Fruit fly (Drosophila melanogaster) whole organism, wandering third instar larva: Measurements from ENCODE around the gene Rtca.

Experiments used
- Abd-B ChIP-seq: fragments of >200 bp; optimal IDR thresholded peaks from 2 replicates; lab custom pipeline; 2017; ENCODE audit warnings: missing biosample characterization, missing genetic modification characterization
- CG32264 ChIP-seq: fragments of 200-800 bp; sonication (Bioruptor generic); optimal IDR thresholded peaks from 2 replicates; lab custom pipeline; 2016; ENCODE audit warnings: missing biosample characterization, missing genetic modification characterization
- CG9705 ChIP-seq: fragments of 200-800 bp; sonication (Bioruptor generic); optimal IDR thresholded peaks from 2 replicates; lab custom pipeline; 2018; ENCODE audit warnings: missing biosample characterization, mild to moderate bottlenecking, missing genetic modification characterization
- CrebA ChIP-seq: fragments of 200-800 bp; sonication (Bioruptor generic); optimal IDR thresholded peaks from 2 replicates; lab custom pipeline; 2016; ENCODE audit warnings: missing biosample characterization, mild to moderate bottlenecking, missing genetic modification characterization, borderline replicate concordance
- Dfd ChIP-seq: fragments of >200 bp; optimal IDR thresholded peaks from 2 replicates; lab custom pipeline; 2017; ENCODE audit warnings: missing biosample characterization, missing genetic modification characterization
- Dif ChIP-seq: fragments of 200-275, 200-300 bp; sonication (Bioruptor generic); optimal IDR thresholded peaks from 2 replicates; lab custom pipeline; 2018; ENCODE audit warnings: missing biosample characterization, missing genetic modification characterization; ENCODE audit not compliant: partially characterized antibody
- GATAd ChIP-seq: sonication (Bioruptor generic); optimal IDR thresholded peaks from 2 replicates; lab custom pipeline; 2016; ENCODE audit warnings: missing biosample characterization, missing genetic modification characterization
- HLH106 ChIP-seq: fragments of 200-800 bp; optimal IDR thresholded peaks from 3 replicates; lab custom pipeline; 2019; ENCODE audit warnings: missing biosample characterization, mild to moderate bottlenecking, missing genetic modification characterization, moderate library complexity
- Hnf4 ChIP-seq: fragments of 200-800 bp; sonication (Bioruptor generic); optimal IDR thresholded peaks from 2 replicates; lab custom pipeline; 2016; ENCODE audit warnings: missing biosample characterization, mild to moderate bottlenecking, missing genetic modification characterization
- Hr78 ChIP-seq: fragments of >200 bp; optimal IDR thresholded peaks from 2 replicates; lab custom pipeline; 2017; ENCODE audit warnings: missing biosample characterization, missing genetic modification characterization
- Hr83 ChIP-seq: fragments of 200-300 bp; sonication (Bioruptor generic); optimal IDR thresholded peaks from 2 replicates; lab custom pipeline; 2016; ENCODE audit warnings: missing biosample characterization, mild to moderate bottlenecking, missing genetic modification characterization, moderate library complexity; ENCODE audit not compliant: poor library complexity, severe bottlenecking
- Mio ChIP-seq: sonication (Bioruptor generic); optimal IDR thresholded peaks from 2 replicates; lab custom pipeline; 2016; ENCODE audit warnings: missing biosample characterization, missing genetic modification characterization
- Myc ChIP-seq: fragments of >200 bp; optimal IDR thresholded peaks from 2 replicates; lab custom pipeline; 2017
- N ChIP-seq: fragments of >200 bp; optimal IDR thresholded peaks from 2 replicates; lab custom pipeline; 2018; ENCODE audit warnings: missing biosample characterization, missing external identifiers, missing genetic modification characterization
- OdsH ChIP-seq: fragments of 200-800 bp; sonication (Bioruptor generic); optimal IDR thresholded peaks from 2 replicates; lab custom pipeline; 2016; ENCODE audit warnings: missing biosample characterization, mild to moderate bottlenecking, missing genetic modification characterization
- Rel ChIP-seq, 2 experiments: fragments of 200-800 bp; sonication (Bioruptor generic) in 1 of 2; optimal IDR thresholded peaks; 2 replicates in 1 of 2; 3 replicates in 1 of 2; lab custom pipeline; 2016 to 2019; ENCODE audit warnings: mild to moderate bottlenecking in 2 of 2, missing biosample characterization in 2 of 2, missing genetic modification characterization in 2 of 2, moderate library complexity in 1 of 2
- Sp1 ChIP-seq: fragments of 200-800 bp; sonication (Bioruptor generic); optimal IDR thresholded peaks from 3 replicates; lab custom pipeline; 2019; ENCODE audit warnings: missing biosample characterization, mild to moderate bottlenecking, missing genetic modification characterization, moderate library complexity
- Vsx2 ChIP-seq: fragments of 200-300, 225-300 bp; sonication (Bioruptor generic); optimal IDR thresholded peaks from 2 replicates; lab custom pipeline; 2018; ENCODE audit warnings: missing biosample characterization, missing genetic modification characterization; ENCODE audit not compliant: partially characterized antibody
- br ChIP-seq: fragments of 200-800 bp; sonication (Bioruptor generic); optimal IDR thresholded peaks from 2 replicates; lab custom pipeline; 2016; ENCODE audit warnings: missing biosample characterization, missing genetic modification characterization
- brk ChIP-seq: fragments of 200-800 bp; sonication (Bioruptor generic); optimal IDR thresholded peaks from 2 replicates; lab custom pipeline; 2016; ENCODE audit warnings: missing biosample characterization, mild to moderate bottlenecking, missing genetic modification characterization
- dl ChIP-seq, 2 experiments: fragments of 175-275, 200-275 bp in 1 of 2; fragments of 200-275 bp in 1 of 2; sonication (Bioruptor generic); optimal IDR thresholded peaks; lab custom pipeline; 2018; ENCODE audit warnings: mild to moderate bottlenecking in 2 of 2, missing biosample characterization in 2 of 2, missing genetic modification characterization in 2 of 2, moderate library complexity in 2 of 2; ENCODE audit not compliant: partially characterized antibody in 2 of 2, insufficient read depth in 1 of 2
- dmrt93B ChIP-seq: fragments of 200-800 bp; sonication (Bioruptor generic); optimal IDR thresholded peaks from 2 replicates; lab custom pipeline; 2018; ENCODE audit warnings: missing biosample characterization, mild to moderate bottlenecking, missing genetic modification characterization
- dsf ChIP-seq: sonication (Bioruptor generic); optimal IDR thresholded peaks from 2 replicates; lab custom pipeline; 2016; ENCODE audit warnings: missing biosample characterization, missing genetic modification characterization, borderline replicate concordance
- ey ChIP-seq: fragments of 200-800 bp; sonication (Bioruptor generic); optimal IDR thresholded peaks from 2 replicates; lab custom pipeline; 2016; ENCODE audit warnings: missing biosample characterization, missing genetic modification characterization
- foxo ChIP-seq, 2 experiments: fragments of 200-800 bp; sonication (Bioruptor generic); optimal IDR thresholded peaks; 2 replicates in 1 of 2; 3 replicates in 1 of 2; lab custom pipeline; 2016 to 2017; ENCODE audit warnings: missing biosample characterization in 2 of 2, missing genetic modification characterization in 2 of 2
- fru ChIP-seq: fragments of 200-800 bp; sonication (Bioruptor generic); optimal IDR thresholded peaks from 3 replicates; lab custom pipeline; 2016; ENCODE audit warnings: missing biosample characterization, mild to moderate bottlenecking, missing genetic modification characterization
- h ChIP-seq: fragments of 200-800 bp; sonication (Bioruptor generic); optimal IDR thresholded peaks from 3 replicates; lab custom pipeline; 2016; ENCODE audit warnings: missing biosample characterization, mild to moderate bottlenecking, missing genetic modification characterization
- jim ChIP-seq: fragments of 175-275, 200-325 bp; sonication (Bioruptor generic); optimal IDR thresholded peaks from 2 replicates; lab custom pipeline; 2016; ENCODE audit warnings: missing biosample characterization, mild to moderate bottlenecking, missing genetic modification characterization
- lola ChIP-seq: fragments of >200 bp; optimal IDR thresholded peaks from 2 replicates; lab custom pipeline; 2017; ENCODE audit warnings: missing biosample characterization, missing genetic modification characterization
- psq ChIP-seq: fragments of 200-800 bp; sonication (Bioruptor generic); optimal IDR thresholded peaks from 3 replicates; lab custom pipeline; 2017; ENCODE audit warnings: missing biosample characterization, mild to moderate bottlenecking, missing genetic modification characterization, moderate library complexity
- rgr ChIP-seq: fragments of 200-800 bp; sonication (Bioruptor generic); optimal IDR thresholded peaks from 3 replicates; lab custom pipeline; 2016; ENCODE audit warnings: missing biosample characterization, mild to moderate bottlenecking, missing genetic modification characterization
- sage ChIP-seq: fragments of 200-800 bp; sonication (Bioruptor generic); optimal IDR thresholded peaks from 2 replicates; lab custom pipeline; 2016; ENCODE audit warnings: missing biosample characterization, mild to moderate bottlenecking, missing genetic modification characterization
- usp ChIP-seq: fragments of >200 bp; optimal IDR thresholded peaks from 2 replicates; lab custom pipeline; 2017; ENCODE audit warnings: missing biosample characterization, missing genetic modification characterization
- woc ChIP-seq: sonication (Bioruptor generic); optimal IDR thresholded peaks from 2 replicates; lab custom pipeline; 2016; ENCODE audit warnings: missing biosample characterization, mild to moderate bottlenecking, missing genetic modification characterization

Rtca gene

DNA sequence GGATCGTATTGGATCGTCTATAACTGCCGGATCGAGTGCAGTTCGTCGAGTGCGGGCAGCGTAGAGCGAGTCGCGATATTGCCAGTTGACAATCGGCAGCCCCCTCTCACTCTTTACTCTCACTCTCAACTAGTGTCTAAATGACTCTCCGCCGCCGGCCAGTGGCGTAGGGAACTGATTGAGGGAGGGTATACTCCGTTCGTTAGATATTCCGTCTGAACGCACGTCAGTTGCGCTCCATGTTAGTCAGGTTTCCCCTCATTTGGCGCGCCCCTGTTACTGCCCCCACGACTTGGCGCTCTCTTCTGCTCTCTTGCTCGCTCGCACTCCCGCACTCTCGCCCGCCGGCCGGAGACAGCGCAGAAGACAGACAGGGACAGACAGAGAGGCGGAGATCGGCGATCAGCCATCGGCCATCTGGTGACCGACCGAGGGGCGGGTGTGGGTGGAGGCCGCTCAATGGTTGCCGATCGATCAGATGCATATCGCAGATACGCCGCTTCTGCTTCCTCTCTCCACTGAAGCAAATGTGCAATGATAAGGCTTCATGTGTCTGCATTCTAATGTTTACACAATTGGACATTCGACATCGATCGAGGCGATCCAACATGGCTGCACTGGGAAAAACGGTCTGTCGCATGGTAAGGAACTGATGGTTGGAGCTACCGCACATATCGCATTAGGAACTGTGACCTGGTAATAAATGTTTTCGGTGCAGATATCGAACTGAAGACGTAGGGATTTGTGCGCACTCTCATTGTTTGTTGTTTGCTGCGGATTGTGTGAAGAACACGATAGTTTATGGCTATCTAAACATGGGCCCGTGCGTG lies 21.9 kb upstream of the Rtca start, which contains the start of gene moody (continued):
- TF ChIP-seq CG32264 (GFP tag; lab: Kevin White, UChicago) (peak; percentile 86), jim (GFP tag; lab: Kevin White, UChicago) (peak; percentile 37), sage (GFP tag; lab: Kevin White, UChicago) (peak; percentile 84), Rel (GFP tag; optimal IDR thresholded peaks at IDR 0.05; lab: Kevin White, UChicago) (peak; percentile 75), Rel (tag; optimal IDR thresholded peaks at IDR 0.05; lab: Kevin White, UChicago) (peak; percentile 84), ey (peak; percentile 97), Sp1 (peak; percentile 94), dsf (GFP tag; lab: Kevin White, UChicago) (peak; percentile 79), Hr83 (GFP tag; lab: Kevin White, UChicago) (peak; percentile 98), Abd-B (GFP tag; lab: Kevin White, UChicago) (no peak), CrebA (no peak), GATAd (peak; percentile 56), br (GFP tag; lab: Kevin White, UChicago) (peak; percentile 98), psq (GFP tag; lab: Kevin White, UChicago) (peak; percentile 87)

DNA sequence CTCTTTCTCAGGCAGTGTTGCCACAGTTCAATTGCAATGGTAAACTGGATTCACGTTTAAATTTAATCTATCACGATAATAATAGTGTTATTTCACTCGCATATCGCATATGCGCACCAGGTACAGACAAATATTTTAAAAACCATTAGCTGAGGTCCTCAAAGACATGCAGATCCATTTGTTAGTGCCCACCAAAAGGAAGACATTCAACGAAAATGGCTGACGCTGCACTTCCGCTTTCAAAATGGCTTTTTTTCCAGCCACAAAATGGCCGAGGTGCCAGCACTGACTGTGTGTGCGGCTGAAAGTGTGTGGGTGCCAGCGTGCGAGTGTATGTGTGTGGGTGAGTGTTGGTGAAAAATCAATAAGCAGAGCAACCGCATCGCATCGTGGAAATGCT lies 11.1 kb upstream of the Rtca start:
- TF ChIP-seq br (GFP tag; lab: Kevin White, UChicago) (no peak), fru (GFP tag; lab: Kevin White, UChicago) (no peak), Vsx2 (no peak), foxo (GFP tag; optimal IDR thresholded peaks at IDR 0.05; lab: Kevin White, UChicago) (no peak), lola (no peak), woc (GFP tag; lab: Kevin White, UChicago) (no peak), OdsH (no peak), psq (GFP tag; lab: Kevin White, UChicago) (no peak), Dif (no peak), dmrt93B (GFP tag; lab: Kevin White, UChicago) (no peak), HLH106 (tag; lab: Kevin White, UChicago) (peak; percentile 20), Hr83 (GFP tag; lab: Kevin White, UChicago) (no peak), Sp1 (peak; percentile 34), Myc (lab: Kevin White, UChicago) (peak; percentile 56), Hnf4 (no peak)

DNA sequence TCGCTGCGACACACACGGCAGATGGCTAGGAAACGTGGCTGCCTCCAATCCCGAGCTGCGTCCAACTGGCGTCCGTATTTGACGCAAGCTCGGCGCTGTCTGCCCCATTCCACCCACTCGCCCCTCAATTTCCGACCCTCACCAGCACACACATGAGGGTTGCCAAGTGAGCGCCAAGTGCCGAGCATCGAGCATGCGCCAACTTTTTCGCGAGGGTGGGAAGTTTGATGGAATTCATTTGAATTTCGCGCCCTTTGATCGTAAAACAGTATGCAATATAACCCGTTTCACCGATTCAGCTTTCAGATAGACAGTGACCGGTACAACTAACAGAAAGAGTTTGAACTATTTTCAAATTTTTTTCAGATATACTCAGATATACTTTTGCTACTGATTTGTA lies 10.4 kb upstream of the Rtca start, which contains the start of gene Sik2:
Gene Sik2 (minus strand): TSS at position 67 of the 400 bp plus-strand sequence.
- TF ChIP-seq Dif: no peak

DNA sequence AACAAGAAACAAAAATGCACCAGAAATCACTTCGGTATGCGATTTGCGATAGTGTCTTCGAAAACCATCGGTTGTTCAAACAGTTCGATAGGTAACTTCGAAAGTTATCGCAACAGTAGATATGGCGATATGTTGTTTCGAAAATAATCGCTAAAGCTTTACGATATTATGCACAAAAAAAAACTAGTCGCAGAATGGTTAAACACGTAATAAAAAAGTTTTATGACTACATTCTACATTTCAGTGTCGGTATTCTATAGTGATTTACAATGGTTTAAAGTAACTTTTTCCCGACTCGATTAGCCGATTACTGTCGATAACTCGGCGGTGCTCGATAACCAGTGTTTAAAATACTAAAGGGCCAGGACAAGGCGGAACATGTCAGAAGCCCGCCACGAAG lies 7.1 kb upstream of the Rtca start, which contains the start of gene CG4281:
Gene CG4281 (minus strand): TSS at position 70 of the 400 bp plus-strand sequence.
- TF ChIP-seq Myc (lab: Kevin White, UChicago) (peak; percentile 83), Dfd (no peak), CrebA (no peak), foxo (GFP tag; optimal IDR thresholded peaks at IDR 0.05; lab: Kevin White, UChicago) (no peak), Rel (GFP tag; optimal IDR thresholded peaks at IDR 0.05; lab: Kevin White, UChicago) (no peak), Rel (tag; optimal IDR thresholded peaks at IDR 0.05; lab: Kevin White, UChicago) (no peak), N (GFP tag; lab: Kevin White, UChicago) (no peak), woc (GFP tag; lab: Kevin White, UChicago) (peak; percentile 58), h (GFP tag; lab: Kevin White, UChicago) (peak; percentile 29), rgr (GFP tag; lab: Kevin White, UChicago) (no peak), fru (GFP tag; lab: Kevin White, UChicago) (peak; percentile 2), lola (no peak), Sp1 (peak; percentile 6), usp (GFP tag; lab: Kevin White, UChicago) (no peak), Hnf4 (no peak), OdsH (no peak), br (GFP tag; lab: Kevin White, UChicago) (no peak), psq (GFP tag; lab: Kevin White, UChicago) (no peak), brk (GFP tag; lab: Kevin White, UChicago) (no peak), GATAd (no peak), CG9705 (GFP tag; lab: Kevin White, UChicago) (no peak), ey (no peak), Mio (GFP tag; lab: Kevin White, UChicago) (no peak), dl (GFP tag; optimal IDR thresholded peaks at IDR 0.05; lab: Kevin White, UChicago; ENCODE audit: insufficient read depth in 1 of 2, partially characterized antibody in 2 of 2) (no peak), jim (GFP tag; lab: Kevin White, UChicago) (no peak), Hr78 (GFP tag; lab: Kevin White, UChicago) (no peak), Hr83 (GFP tag; lab: Kevin White, UChicago) (no peak), Vsx2 (no peak)
- TF ChIP-seq, all 38 proteins: peak for 5
